ENCODE assay signal across 4 fruit fly cellular contexts in genomic region chr2L:20682136-20682733, dm6.
TF ChIP-seq lines count a peak whose summit lies in the region.

CG2617 (plus strand) TSS chr2L:20682368.

- TF ChIP-seq CTCF in whole organism, embryonic (GFP tag; optimal IDR thresholded peaks at IDR 0.05; lab: Kevin White, UChicago), result no peak

TF ChIP-seq in whole organism, adult, 20 proteins besides CTCF, POLR2A, EP300 and RAD21:
- TF ChIP-seq CG5204 (GFP tag; optimal IDR thresholded peaks at IDR 0.05; lab: Kevin White, UChicago), result no peak
- TF ChIP-seq CG11617 (GFP tag; optimal IDR thresholded peaks at IDR 0.05; lab: Kevin White, UChicago), result peak; percentile 24

TF ChIP-seq in whole organism, embryonic, 481 proteins besides CTCF, POLR2A, EP300 and RAD21 (continues in another document):
- TF ChIP-seq MBD-R2 (GFP tag; IDR thresholded peaks at IDR 0.05; lab: Robert Waterston, UW), result peak; percentile 52
- TF ChIP-seq CG7963 (GFP tag; IDR thresholded peaks at IDR 0.05; lab: Robert Waterston, UW; ENCODE audit: partially characterized antibody), result 0 out of 3 replicates have a peak, but pooled peaks have one; percentile 20
- TF ChIP-seq Doc3 (GFP tag; IDR thresholded peaks at IDR 0.05; lab: Robert Waterston, UW; ENCODE audit: partially characterized antibody), result 0 out of 3 replicates have a peak, but pooled peaks have one; percentile 10
- TF ChIP-seq CG12104 (GFP tag; optimal IDR thresholded peaks at IDR 0.05; lab: Kevin White, UChicago), result peak; percentile 1
- TF ChIP-seq hbn (GFP tag; IDR thresholded peaks at IDR 0.05; lab: Robert Waterston, UW; ENCODE audit: partially characterized antibody), result 0 out of 2 replicates have a peak, but pooled peaks have one; percentile 19
- no peak for TF ChIP-seq CG2199 (GFP tag; IDR thresholded peaks at IDR 0.05; lab: Robert Waterston, UW)
- TF ChIP-seq CG9797 (GFP tag; optimal IDR thresholded peaks at IDR 0.05; lab: Kevin White, UChicago), result peak; percentile 43
- TF ChIP-seq E2f2 (GFP tag; IDR thresholded peaks at IDR 0.05; lab: Robert Waterston, UW), result peak; percentile 65
- peak; percentile 60 for TF ChIP-seq Scr (GFP tag; IDR thresholded peaks at IDR 0.05; lab: Robert Waterston, UW; ENCODE audit: partially characterized antibody)
- TF ChIP-seq CG13287 (GFP tag; IDR thresholded peaks at IDR 0.05; lab: Robert Waterston, UW; ENCODE audit: partially characterized antibody), result peak; percentile 47
- peak; percentile 18 for TF ChIP-seq pzg (GFP tag; optimal IDR thresholded peaks at IDR 0.05; lab: Kevin White, UChicago)
- peak; percentile 18 for TF ChIP-seq MESR4 (GFP tag; optimal IDR thresholded peaks at IDR 0.05; lab: Kevin White, UChicago)
- peak; percentile 61; the same call in 2 of the 4 replicates for TF ChIP-seq Dll (GFP tag; IDR thresholded peaks at IDR 0.05; lab: Robert Waterston, UW; ENCODE audit: partially characterized antibody)
- TF ChIP-seq amos (GFP tag; IDR thresholded peaks at IDR 0.05; lab: Robert Waterston, UW; ENCODE audit: partially characterized antibody), result peak; percentile 37; the same call in 1 of the 2 replicates
- peak; percentile 65 for TF ChIP-seq CG1603 (tag; optimal IDR thresholded peaks at IDR 0.05; lab: Kevin White, UChicago)
- 0 out of 2 replicates have a peak, but pooled peaks have one; percentile 42 for TF ChIP-seq Bgb (GFP tag; IDR thresholded peaks at IDR 0.05; lab: Robert Waterston, UW; ENCODE audit: partially characterized antibody)
- no peak for TF ChIP-seq Gug (GFP tag; IDR thresholded peaks at IDR 0.05; lab: Robert Waterston, UW)
- peak; percentile 54 for TF ChIP-seq BEAF-32 (GFP tag; optimal IDR thresholded peaks at IDR 0.05; lab: Kevin White, UChicago)
- TF ChIP-seq Dp (GFP tag; optimal IDR thresholded peaks at IDR 0.05; lab: Kevin White, UChicago), result peak; percentile 44
- TF ChIP-seq CG3281 (GFP tag; optimal IDR thresholded peaks at IDR 0.05; lab: Kevin White, UChicago), result no peak
- TF ChIP-seq bbx (GFP tag; IDR thresholded peaks at IDR 0.05; lab: Robert Waterston, UW; ENCODE audit: partially characterized antibody), result peak; percentile 21; the same call in 1 of the 2 replicates
- no peak for TF ChIP-seq fd96Cb (tag; optimal IDR thresholded peaks at IDR 0.05; lab: Kevin White, UChicago)
- TF ChIP-seq knrl (GFP tag; IDR thresholded peaks at IDR 0.05; lab: Robert Waterston, UW; ENCODE audit: partially characterized antibody), result peak; percentile 50; the same call in 2 of the 3 replicates
- TF ChIP-seq Med (GFP tag; lab: Kevin White, UChicago), result peak; percentile 55

TF ChIP-seq in whole organism, prepupa, 60 proteins besides CTCF, POLR2A, EP300 and RAD21:
- TF ChIP-seq CG10631 (GFP tag; optimal IDR thresholded peaks at IDR 0.05; lab: Kevin White, UChicago) (no peak), Eip78C (GFP tag; lab: Kevin White, UChicago) (peak; percentile 38)

TF ChIP-seq in whole organism, wandering third instar larva, 38 proteins besides CTCF, POLR2A, EP300 and RAD21:
- TF ChIP-seq psq (GFP tag; optimal IDR thresholded peaks at IDR 0.05; lab: Kevin White, UChicago) (peak; percentile 26), Rel (GFP tag; optimal IDR thresholded peaks at IDR 0.05; lab: Kevin White, UChicago) (no peak), Rel (tag; optimal IDR thresholded peaks at IDR 0.05; lab: Kevin White, UChicago) (no peak), pan (optimal IDR thresholded peaks at IDR 0.05; lab: Kevin White, UChicago) (no peak)
